Worm (Caenorhabditis elegans): ENCODE data around the gene srbc-66.
"Not testable (repeated sequence)": the region's sequence is repeated elsewhere in the genome, so short reads cannot be mapped to it uniquely, and the experiment has no call there.

Gene srbc-66

DNA sequence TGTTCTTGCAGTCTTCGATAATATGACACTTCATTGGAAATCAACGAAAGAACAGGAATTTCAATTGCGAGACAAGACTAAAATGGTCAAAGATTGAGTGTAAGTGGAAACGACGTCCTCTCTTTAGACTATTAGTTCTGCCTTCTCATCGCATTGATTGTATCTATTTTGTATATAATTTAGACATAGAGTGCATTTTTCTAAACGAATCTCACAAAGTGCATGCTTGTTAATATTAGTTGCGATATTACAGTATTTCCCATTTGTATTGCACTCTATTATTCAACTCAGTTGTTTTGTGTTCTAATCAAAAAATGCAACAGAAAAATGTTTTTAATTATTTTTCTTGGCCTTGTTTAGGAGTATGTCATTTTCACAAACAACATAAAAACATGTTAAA, 7.8 kb downstream of the srbc-66 start, which contains the start of gene nhr-93:
Gene nhr-93, minus strand, starts transcription at position 101 of the 400 bp plus-strand sequence.
- TF ChIP-seq unc-62 (GFP tag; optimal IDR thresholded peaks at IDR 0.05) = no peak

DNA sequence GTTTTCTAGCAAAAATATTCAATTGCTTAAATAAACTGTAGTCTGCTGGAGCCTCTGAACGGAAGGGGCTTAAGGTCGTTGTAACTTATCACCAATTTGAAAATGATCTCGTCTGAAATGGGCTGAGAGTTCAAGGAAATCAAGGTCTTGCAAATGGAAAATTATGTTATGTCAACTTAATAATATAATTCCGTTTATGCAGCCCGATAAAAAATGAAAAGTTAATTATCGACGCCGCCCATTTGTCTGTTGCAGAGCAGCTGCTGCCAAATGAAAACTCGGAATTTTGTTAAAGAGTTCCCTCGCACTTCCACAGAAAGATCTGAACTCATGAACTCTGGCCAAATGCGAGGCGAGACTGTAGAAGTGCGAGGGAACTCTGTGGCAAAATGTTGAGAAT, 10.6 kb downstream of the srbc-66 start, which contains the start of gene srbc-67:
Gene srbc-67, minus strand, starts transcription at position 101 of the 400 bp plus-strand sequence.
- TF ChIP-seq unc-62 (GFP tag; optimal IDR thresholded peaks at IDR 0.05) = no peak

DNA sequence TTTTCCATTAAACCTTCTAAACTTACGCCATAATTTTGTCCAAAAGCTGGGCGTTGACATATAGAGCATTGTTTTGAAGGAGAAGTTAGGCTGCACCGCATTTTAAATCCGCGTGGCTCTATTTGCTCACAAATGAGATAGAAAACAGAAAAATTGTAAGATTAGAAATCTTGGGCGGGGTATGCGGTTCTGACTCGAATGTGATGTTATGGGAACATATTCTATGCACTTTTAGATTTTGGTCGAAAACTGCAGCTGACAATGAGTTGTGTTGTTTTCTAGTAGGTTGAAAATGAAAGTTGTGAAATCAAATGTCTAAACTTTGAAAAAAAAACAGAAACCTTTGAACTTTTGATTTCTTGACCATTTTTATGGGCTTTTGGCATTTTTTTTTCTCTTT, 12.8 kb downstream of the srbc-66 start, which contains the start of gene nhr-222:
Gene nhr-222, minus strand, starts transcription at position 101 of the 400 bp plus-strand sequence.
- TF ChIP-seq unc-62 (GFP tag; optimal IDR thresholded peaks at IDR 0.05) = no peak

DNA sequence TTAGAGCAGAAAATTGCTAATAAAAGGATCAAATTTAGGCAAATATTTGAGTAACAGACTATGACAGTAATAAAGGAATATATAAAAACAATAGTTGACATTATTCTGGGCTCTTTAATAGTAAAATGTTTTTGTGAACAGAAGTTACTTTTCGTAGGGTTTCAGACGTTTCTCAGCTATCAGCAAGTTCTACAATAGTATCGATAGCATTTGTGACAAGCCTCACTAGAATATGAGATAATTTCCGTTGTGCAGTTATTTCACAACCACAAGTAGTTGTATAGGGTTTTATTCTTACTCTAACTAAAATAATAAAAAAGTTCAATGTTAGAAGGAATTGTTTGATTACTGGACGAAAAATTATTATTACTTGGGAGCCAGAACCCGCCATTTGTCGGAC, 16.0 kb downstream of the srbc-66 start, which contains the start of gene srbc-68:
Gene srbc-68, minus strand, starts transcription at position 101 of the 400 bp plus-strand sequence.
- TF ChIP-seq unc-62 (GFP tag; optimal IDR thresholded peaks at IDR 0.05) = no peak

- no peak for TF ChIP-seq unc-62 (GFP tag; optimal IDR thresholded peaks at IDR 0.05)
These were observed 18.3 kb downstream of the srbc-66 start, which contains the start of gene srw-130 for ce11 chrV:3548798-3549197. srw-130 (minus strand) TSS chrV:3548898.

DNA sequence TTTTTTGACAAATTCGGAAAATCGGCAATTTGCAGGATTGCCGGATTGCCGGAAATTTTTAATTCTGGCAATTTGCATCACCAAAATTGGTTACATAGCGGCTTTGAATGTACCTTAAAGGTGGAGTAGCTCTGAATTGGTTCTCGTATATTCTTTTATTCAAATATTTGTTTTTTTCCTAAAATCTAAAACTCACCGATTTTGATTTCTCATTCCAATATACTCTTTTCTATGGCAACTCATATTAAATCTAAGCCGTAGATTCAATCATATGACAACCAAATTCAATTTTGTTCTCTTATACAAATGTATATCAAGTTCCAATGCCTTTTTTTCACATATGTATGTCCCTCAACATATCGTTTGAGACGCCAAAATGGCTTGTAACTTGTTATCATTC, 19.1 kb downstream of the srbc-66 start, which contains the start of gene sri-21:
Gene sri-21, plus strand, starts transcription at position 301 of the 400 bp plus-strand sequence.
- TF ChIP-seq unc-62 (GFP tag; optimal IDR thresholded peaks at IDR 0.05) = no peak

DNA sequence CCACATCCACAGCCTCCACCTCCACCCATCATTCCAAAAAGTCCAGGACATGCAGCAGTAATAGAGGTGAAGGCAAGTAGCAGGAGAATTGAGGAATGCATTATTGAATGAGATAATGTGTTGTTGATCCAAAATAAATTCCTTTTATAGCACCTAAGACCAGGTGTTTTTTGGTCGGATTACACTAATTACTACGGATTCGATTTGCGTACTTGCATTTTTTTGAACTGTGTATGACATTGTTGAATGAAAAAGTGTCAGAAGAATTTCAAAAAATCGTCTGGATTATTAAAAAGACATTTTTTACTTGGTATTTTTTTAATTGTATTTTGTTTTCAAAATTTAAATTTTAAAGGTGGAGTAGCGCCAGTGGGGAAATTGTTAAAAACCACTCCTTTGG, 21.3 kb downstream of the srbc-66 start, which contains the start of gene grl-28:
Gene grl-28, minus strand, starts transcription at position 101 of the 400 bp plus-strand sequence.
- no peak for TF ChIP-seq unc-62 (GFP tag; optimal IDR thresholded peaks at IDR 0.05)

DNA sequence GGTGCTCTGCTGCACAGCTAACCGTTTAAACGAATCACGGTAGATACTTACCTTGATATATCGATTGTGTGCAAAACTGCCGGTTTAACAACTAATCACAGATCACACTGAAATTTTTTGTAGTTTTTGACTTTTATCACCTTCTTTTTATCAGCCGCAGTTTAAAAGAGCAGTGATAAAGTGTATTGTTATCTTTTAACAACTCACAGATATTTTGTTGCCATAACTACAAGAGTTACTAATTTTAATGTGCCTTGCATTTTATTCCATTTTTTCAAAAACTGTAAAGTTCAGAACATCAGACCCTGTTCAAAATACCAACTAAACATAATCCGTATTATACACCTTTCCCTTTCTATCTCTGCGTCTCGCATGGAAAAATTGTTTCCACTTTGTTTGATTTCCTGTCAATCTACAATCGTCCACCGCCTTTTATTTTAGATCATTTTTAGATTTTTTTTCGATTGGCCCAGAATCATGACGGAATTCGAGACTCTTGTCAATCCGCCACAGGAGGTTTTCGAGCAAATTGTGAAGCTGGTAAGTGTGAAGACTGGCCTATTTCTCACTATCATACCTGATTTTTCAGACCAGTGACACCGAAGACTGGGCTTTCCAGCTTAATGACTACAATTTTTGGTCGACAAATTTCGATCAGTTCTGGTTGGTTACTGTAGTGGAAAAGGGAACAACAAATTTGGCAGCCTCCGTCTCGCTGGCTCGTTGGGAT, 22.4 kb downstream of the srbc-66 start, which contains the start of gene T24A6.20:
Gene T24A6.20, plus strand, starts transcription at position 395 of the 730 bp plus-strand sequence.
- no peak for TF ChIP-seq unc-62 (GFP tag; optimal IDR thresholded peaks at IDR 0.05)

DNA sequence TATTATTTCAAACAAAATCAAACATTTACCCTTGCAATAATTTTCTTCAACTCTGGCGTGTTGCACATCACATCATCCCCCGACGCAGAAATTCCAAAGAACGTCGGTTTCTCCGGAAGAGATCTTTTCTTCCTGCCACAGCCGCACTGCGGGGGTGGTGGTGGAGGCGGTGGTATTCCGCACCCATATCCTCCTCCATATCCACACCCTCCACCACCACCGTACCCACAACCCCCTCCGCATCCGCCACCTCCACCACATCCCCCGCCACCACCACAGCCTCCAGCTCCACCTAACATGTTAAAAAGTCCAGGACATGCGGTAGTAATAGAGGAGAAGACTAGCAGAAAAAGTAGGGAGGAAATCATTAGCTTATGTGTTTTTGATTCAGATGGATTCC, 24.4 kb downstream of the srbc-66 start, which contains the start of gene grl-29:
Gene grl-29, minus strand, starts transcription at position 368 of the 400 bp plus-strand sequence.
- TF ChIP-seq unc-62 (GFP tag; optimal IDR thresholded peaks at IDR 0.05) = no peak

- TF ChIP-seq unc-62 (GFP tag; optimal IDR thresholded peaks at IDR 0.05) = no peak
These were observed 25.5 kb downstream of the srbc-66 start, which contains the start of gene grl-30 for ce11 chrV:3555986-3556385. grl-30 (plus strand) TSS chrV:3556286.

DNA sequence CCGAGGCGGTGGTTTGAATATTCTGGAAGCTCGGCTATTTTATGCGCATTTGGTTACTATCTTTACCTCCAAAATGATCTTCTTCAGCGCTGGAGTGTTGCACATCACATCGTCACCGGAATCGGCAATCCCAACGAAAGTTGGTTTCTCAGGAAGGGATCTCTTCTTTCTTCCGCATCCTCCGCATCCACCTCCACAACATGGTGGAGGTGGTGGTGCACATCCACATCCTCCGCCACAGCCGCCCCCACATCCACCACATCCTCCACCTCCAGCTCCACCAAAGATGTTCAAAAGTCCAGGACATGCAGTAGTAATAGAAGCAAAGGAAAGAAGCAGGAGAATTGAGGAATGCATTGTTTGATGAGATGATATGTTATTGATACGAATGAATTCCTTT, 26.9 kb downstream of the srbc-66 start, which contains the start of gene grl-31:
Gene grl-31, minus strand, starts transcription at position 357 of the 400 bp plus-strand sequence.
- no peak for TF ChIP-seq unc-62 (GFP tag; optimal IDR thresholded peaks at IDR 0.05)

DNA sequence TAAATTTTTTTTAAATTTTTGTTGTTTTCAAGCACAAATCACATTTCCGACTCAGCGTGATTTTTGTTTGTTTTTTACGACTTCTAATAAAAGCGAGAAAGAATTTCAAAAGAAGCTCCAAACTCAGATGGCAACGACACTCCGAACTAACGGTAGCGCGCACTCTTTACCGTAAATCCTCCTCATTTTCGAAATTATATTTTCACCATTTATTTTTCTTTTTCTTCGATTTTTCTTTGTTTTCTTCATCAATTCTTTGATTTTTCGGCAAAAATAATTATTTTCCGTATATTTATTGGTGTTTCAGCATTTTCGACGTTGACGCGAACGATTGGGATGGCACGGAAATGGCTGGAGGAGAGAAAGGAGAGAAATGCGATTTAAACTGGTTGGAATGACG, 28.2 kb downstream of the srbc-66 start, which contains the start of gene T24A6.1:
Gene T24A6.1, plus strand, starts transcription at position 301 of the 400 bp plus-strand sequence.
- TF ChIP-seq unc-62 (GFP tag; optimal IDR thresholded peaks at IDR 0.05) = not testable (repeated sequence)

ce11 chrV:3562824-3563223, 32.3 kb downstream of the srbc-66 start, which contains the start of gene T24A6.16:
T24A6.16 (minus strand) TSS chrV:3562924.
- not testable (repeated sequence) for TF ChIP-seq unc-62 (GFP tag; optimal IDR thresholded peaks at IDR 0.05)

ce11 chrV:3564335-3564734, 33.8 kb downstream of the srbc-66 start, which contains the start of gene T24A6.17:
T24A6.17 (minus strand) TSS chrV:3564435.
- not testable (repeated sequence) for TF ChIP-seq unc-62 (GFP tag; optimal IDR thresholded peaks at IDR 0.05)

DNA sequence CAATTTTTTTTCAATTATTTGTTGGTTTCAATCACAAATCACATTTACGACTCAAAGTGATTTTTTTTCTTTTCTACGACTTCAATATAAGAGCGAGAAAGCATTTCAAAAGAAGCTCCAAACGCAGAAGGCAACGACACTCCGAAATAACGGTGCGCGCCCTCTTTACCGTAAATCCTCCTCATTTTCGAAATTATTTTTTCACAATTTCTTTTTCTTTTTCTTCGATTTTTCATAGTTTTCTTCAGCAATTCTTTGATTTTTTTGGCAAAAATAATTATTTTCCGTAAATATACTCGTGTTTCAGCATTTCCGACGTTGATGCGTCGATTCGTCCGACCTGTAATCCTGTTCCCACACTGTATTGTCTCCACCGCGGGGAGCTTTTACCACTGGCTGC, 40.2 kb downstream of the srbc-66 start, which contains the start of gene F40C5.2:
Gene F40C5.2, plus strand, starts transcription at position 301 of the 400 bp plus-strand sequence.
- TF ChIP-seq unc-62 (GFP tag; optimal IDR thresholded peaks at IDR 0.05) = not testable (repeated sequence)

DNA sequence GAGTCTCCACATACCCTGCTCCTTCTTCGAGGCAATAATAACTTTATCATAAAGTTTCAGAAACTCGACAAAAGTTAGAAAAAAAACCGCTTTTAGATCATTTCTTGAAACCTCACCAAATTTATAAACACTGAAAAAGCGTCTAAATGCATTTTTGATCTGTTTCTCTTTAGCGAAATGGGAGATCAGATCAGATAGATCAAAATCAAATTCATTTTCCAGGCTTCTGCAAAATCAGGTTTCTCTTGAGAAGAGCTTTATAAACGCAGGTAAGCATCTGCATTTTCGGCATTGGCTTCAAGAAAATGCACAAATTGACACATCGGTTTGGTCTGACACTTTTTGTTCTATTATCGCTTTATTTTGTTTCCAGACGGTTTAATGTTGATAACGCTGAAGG, 41.9 kb downstream of the srbc-66 start, which contains the start of gene F40C5.1:
Gene F40C5.1, plus strand, starts transcription at position 301 of the 400 bp plus-strand sequence.
- TF ChIP-seq unc-62 (GFP tag; optimal IDR thresholded peaks at IDR 0.05) = not testable (repeated sequence)
